Fruit fly (Drosophila melanogaster) whole organism, prepupa: Measurements from ENCODE around the gene PAPLA1.

Experiments
- CG10631 ChIP-seq: fragments of 200-800 bp; sonication (Bioruptor generic); optimal IDR thresholded peaks from 2 replicates; lab custom pipeline; 2016; ENCODE audit warnings: missing biosample characterization, missing genetic modification characterization
- CG4318 ChIP-seq: fragments of 200-800 bp; sonication (Bioruptor generic); optimal IDR thresholded peaks from 3 replicates; lab custom pipeline; 2017; ENCODE audit warnings: missing biosample characterization, mild to moderate bottlenecking, missing genetic modification characterization
- CG6808 ChIP-seq: fragments of 200-800 bp; sonication (Bioruptor generic); optimal IDR thresholded peaks from 3 replicates; lab custom pipeline; 2017; ENCODE audit warnings: missing biosample characterization, missing genetic modification characterization, mild to moderate bottlenecking, moderate library complexity, missing genetic modification reagents
- Gug ChIP-seq: fragments of 200-800 bp; sonication (Bioruptor generic); IDR thresholded peaks from 2 replicates; pipeline ENCODE4 v1.3.6; 2022; ENCODE audit warnings: missing biosample characterization, missing genetic modification characterization
- OdsH ChIP-seq: fragments of 200-800 bp; sonication (Bioruptor generic); optimal IDR thresholded peaks from 3 replicates; lab custom pipeline; 2016; ENCODE audit warnings: missing biosample characterization, missing genetic modification characterization
- Sox102F ChIP-seq: fragments of 200-800 bp; sonication (Bioruptor generic); optimal IDR thresholded peaks from 2 replicates; lab custom pipeline; 2016; ENCODE audit warnings: missing biosample characterization, mild to moderate bottlenecking, missing genetic modification characterization
- esn ChIP-seq: fragments of 200-800 bp; sonication (Bioruptor generic); optimal IDR thresholded peaks from 2 replicates; lab custom pipeline; 2016; ENCODE audit warnings: missing biosample characterization, mild to moderate bottlenecking, missing genetic modification characterization, moderate library complexity

dm6 chr2L:8162307-8163024 is 3.0 kb upstream of the PAPLA1 start, which contains the start of gene Acbp1:
- TF ChIP-seq Gug (peak; percentile 91), CG6808 (GFP tag; lab: Kevin White, UChicago) (peak; percentile 97), esn (GFP tag; lab: Kevin White, UChicago) (peak; percentile 97), Sox102F (GFP tag; lab: Kevin White, UChicago) (peak; percentile 97), CG10631 (peak; percentile 94), CG4318 (GFP tag; lab: Kevin White, UChicago) (peak; percentile 89), OdsH (peak; percentile 94)
